Worm (Caenorhabditis elegans): ENCODE results near the gene pals-19.
A peak's percentile ranks its signal among the peaks of the same experiment; 100 is the strongest.

The pals-19 gene

DNA sequence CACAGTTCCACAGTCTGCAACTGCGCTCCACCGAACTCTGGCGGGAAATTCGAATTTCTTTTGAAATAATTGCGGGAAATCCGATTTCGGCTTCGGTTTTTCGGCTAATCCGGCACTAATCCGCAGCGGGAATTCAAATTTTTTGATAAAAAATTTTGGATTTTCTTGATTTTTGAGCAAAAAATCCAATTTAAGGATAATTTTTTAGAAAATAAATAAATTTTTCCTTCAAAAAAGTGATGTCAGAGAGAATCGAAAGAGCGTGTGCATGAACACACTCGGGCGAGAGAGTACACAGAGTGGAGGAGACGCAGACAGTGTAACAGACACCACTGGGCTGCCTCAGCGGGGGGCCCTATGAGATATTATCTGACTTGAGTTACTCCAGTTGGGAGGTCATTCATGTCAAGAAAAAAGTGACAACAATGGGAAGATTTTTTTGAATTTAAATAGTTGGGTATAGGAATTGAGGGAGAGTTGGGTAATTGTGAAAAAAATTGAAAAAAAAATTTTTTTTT, 28.2 kb downstream of the pals-19 start:
- TF ChIP-seq hlh-30 (tag; optimal IDR thresholded peaks at IDR 0.05; ENCODE audit: insufficient read depth) (peak; percentile 9), F37D6.2 (tag; optimal IDR thresholded peaks at IDR 0.05) (no peak), aly-2 (tag; optimal IDR thresholded peaks at IDR 0.05) (no peak), mep-1 (tag; optimal IDR thresholded peaks at IDR 0.05) (peak; percentile 10), Y75B8A.6 (GFP tag; IDR thresholded peaks at IDR 0.05) (no peak), dmd-8 (GFP tag; IDR thresholded peaks at IDR 0.05) (no peak), hmg-1.1 (GFP tag; IDR thresholded peaks at IDR 0.05) (peak; percentile 61), fkh-10 (GFP tag; optimal IDR thresholded peaks at IDR 0.05) (peak; percentile 11), lsy-2 (tag; optimal IDR thresholded peaks at IDR 0.05) (peak in 1 of 2 experiments; percentile 7), ces-1 (GFP tag; optimal IDR thresholded peaks at IDR 0.05) (no peak), ZK546.5 (tag; optimal IDR thresholded peaks at IDR 0.05) (no peak), ceh-32 (tag; optimal IDR thresholded peaks at IDR 0.05; ENCODE audit: poor library complexity) (no peak)

DNA sequence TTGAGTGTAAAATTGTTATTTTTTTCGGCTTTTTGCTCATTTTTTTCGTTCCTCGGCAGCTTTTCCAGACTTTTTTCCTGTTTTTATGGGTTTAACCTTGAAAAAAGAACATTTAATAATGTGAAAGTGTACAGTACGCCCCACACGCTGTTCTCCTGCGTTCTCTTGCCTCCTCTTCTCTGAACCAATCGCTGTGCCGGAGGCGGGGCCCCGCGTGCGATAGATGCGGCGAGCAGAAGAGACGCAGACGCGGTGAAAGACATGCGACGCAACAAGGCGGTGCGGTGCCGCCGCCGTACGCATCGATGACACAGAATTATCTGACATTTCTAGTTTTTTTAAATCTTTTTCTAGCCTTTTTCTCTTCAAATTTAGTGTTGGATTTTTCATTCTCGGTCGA, 35.0 kb downstream of the pals-19 start:
- TF ChIP-seq nhr-41 (GFP tag; IDR thresholded peaks at IDR 0.05) (no peak), lsy-2 (tag; optimal IDR thresholded peaks at IDR 0.05) (peak in 1 of 2 experiments; percentile 55), aha-1 (tag) (peak; percentile 24), set-16 (GFP tag; IDR thresholded peaks at IDR 0.05) (peak; percentile 80), hmg-1.1 (GFP tag; IDR thresholded peaks at IDR 0.05) (0 out of 2 replicates have a peak, but pooled peaks have one; percentile 40)

DNA sequence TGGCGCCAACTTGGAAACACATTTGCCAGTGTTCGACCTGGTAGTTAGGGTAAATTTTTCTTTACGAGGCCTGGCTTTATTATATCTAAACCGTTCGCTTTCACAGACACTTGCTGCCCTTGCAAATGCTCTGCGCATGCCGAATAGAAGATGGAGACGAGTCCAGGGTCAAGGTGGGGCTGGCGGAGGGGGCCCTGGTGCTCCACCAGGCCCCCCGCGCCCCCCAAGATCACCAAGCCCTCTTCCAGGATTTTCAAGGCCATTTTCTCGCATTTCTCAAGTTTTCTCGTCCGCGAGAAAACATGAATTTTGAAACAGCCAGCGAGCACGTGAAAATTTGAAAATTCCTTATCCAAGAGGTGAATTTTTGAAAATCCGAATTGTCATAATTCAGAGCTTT, 37.9 kb downstream of the pals-19 start:
- TF ChIP-seq dmd-8 (GFP tag; IDR thresholded peaks at IDR 0.05) (0 out of 2 replicates have a peak, but pooled peaks have one; percentile 27), lin-38 (GFP tag; IDR thresholded peaks at IDR 0.05) (0 out of 2 replicates have a peak, but pooled peaks have one; percentile 17), set-16 (GFP tag; IDR thresholded peaks at IDR 0.05) (peak; percentile 89), lin-39 (tag; optimal IDR thresholded peaks at IDR 0.05) (no peak), egl-43 (GFP tag; IDR thresholded peaks at IDR 0.05) (peak; percentile 46; the same call in 1 of the 2 replicates), hmg-1.1 (GFP tag; IDR thresholded peaks at IDR 0.05) (no peak), ceh-62 (tag; optimal IDR thresholded peaks at IDR 0.05) (no peak)

DNA sequence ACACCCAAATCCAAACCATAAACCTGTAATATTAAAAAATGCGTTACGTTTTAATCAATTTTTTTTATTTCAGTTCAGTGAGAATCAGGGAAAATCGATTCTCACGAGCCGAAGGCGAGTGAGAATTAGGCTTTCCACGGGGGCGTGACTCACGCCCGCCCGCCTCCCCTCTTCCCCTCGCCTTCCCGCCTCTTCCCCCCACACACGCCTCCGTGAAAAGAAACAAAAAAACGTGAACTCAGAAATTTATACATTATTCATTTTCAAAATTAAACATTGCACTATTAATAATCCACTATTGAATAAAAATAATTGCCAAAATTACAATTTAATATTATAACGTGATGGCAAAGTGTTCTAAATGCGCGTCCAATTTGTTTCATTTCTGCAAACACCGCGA, 45.0 kb downstream of the pals-19 start:
- no peak for TF ChIP-seq mxl-3 (GFP tag; optimal IDR thresholded peaks at IDR 0.05)
- TF ChIP-seq daf-16 (GFP tag; optimal IDR thresholded peaks at IDR 0.05), result no peak
- no peak for TF ChIP-seq daf-16 (tag; optimal IDR thresholded peaks at IDR 0.05)
- TF ChIP-seq lir-3 (tag; optimal IDR thresholded peaks at IDR 0.05), result no peak
- TF ChIP-seq set-16 (GFP tag; IDR thresholded peaks at IDR 0.05), result no peak; the same call in 1 of the 2 replicates
- no peak for TF ChIP-seq Y48G9A.11 (GFP tag; IDR thresholded peaks at IDR 0.05)
- TF ChIP-seq mdt-29 (GFP tag; IDR thresholded peaks at IDR 0.05), result no peak
- TF ChIP-seq php-3 (GFP tag; IDR thresholded peaks at IDR 0.05), result no peak
- TF ChIP-seq unc-130 (GFP tag; optimal IDR thresholded peaks at IDR 0.05), result no peak
- no peak for TF ChIP-seq snpc-4 (tag; optimal IDR thresholded peaks at IDR 0.05)
- TF ChIP-seq cey-2 (tag; optimal IDR thresholded peaks at IDR 0.05; ENCODE audit: borderline replicate concordance, insufficient read depth), result no peak
- TF ChIP-seq lim-7 (GFP tag; IDR thresholded peaks at IDR 0.05), result no peak
- TF ChIP-seq dmd-9 (GFP tag; IDR thresholded peaks at IDR 0.05), result no peak
